Worm (Caenorhabditis elegans) whole organism, late embryonic: Measurements from ENCODE around the gene K01D12.5.

Experiments used
- F13H6.1 ChIP-seq: sonication (generic microtip); optimal IDR thresholded peaks from 2 replicates; lab custom pipeline; 2016; ENCODE audit warnings: missing genetic modification characterization, missing compliant biosample characterization
- K02D7.2 ChIP-seq: sonication (generic microtip); optimal IDR thresholded peaks from 2 replicates; lab custom pipeline; 2017; ENCODE audit warnings: mild to moderate bottlenecking, missing genetic modification characterization, missing compliant biosample characterization
- K09A11.1 ChIP-seq: sonication (generic microtip); optimal IDR thresholded peaks from 2 replicates; lab custom pipeline; 2017; ENCODE audit warnings: antibody characterized with exemption, mild to moderate bottlenecking, missing genetic modification characterization, missing compliant biosample characterization; ENCODE audit not compliant: insufficient read depth
- Y22D7AL.16 ChIP-seq: sonication (generic microtip); optimal IDR thresholded peaks from 2 replicates; lab custom pipeline; 2016; ENCODE audit warnings: missing genetic modification characterization, missing compliant biosample characterization
- ama-1 ChIP-seq: fragments of 150-350 bp; optimal IDR thresholded peaks from 2 replicates; lab custom pipeline; 2014
- ceh-14 ChIP-seq: sonication (generic microtip); optimal IDR thresholded peaks from 2 replicates; lab custom pipeline; 2016; ENCODE audit warnings: missing genotype, missing genetic modification characterization, missing compliant biosample characterization
- ceh-18 ChIP-seq: sonication (generic microtip); optimal IDR thresholded peaks from 2 replicates; lab custom pipeline; 2016; ENCODE audit warnings: missing genetic modification characterization, missing compliant biosample characterization
- ceh-24 ChIP-seq: sonication (generic microtip); optimal IDR thresholded peaks from 2 replicates; lab custom pipeline; 2016; ENCODE audit warnings: mild to moderate bottlenecking, missing genetic modification characterization, missing compliant biosample characterization
- ceh-31 ChIP-seq: sonication (generic microtip); optimal IDR thresholded peaks from 2 replicates; lab custom pipeline; 2016; ENCODE audit warnings: missing genetic modification characterization, missing compliant biosample characterization
- ceh-34 ChIP-seq: sonication (generic microtip); optimal IDR thresholded peaks from 2 replicates; lab custom pipeline; 2016; ENCODE audit warnings: mild to moderate bottlenecking, missing genetic modification characterization, missing compliant biosample characterization
- ceh-45 ChIP-seq: fragments of 200-800 bp; sonication (Bioruptor generic); IDR thresholded peaks from 2 replicates; pipeline ENCODE4 v1.3.6; 2022; ENCODE audit warnings: missing genetic modification reagents, missing genetic modification characterization, missing compliant biosample characterization
- ceh-48 ChIP-seq: sonication (generic microtip); optimal IDR thresholded peaks from 2 replicates; lab custom pipeline; 2016; ENCODE audit warnings: missing genetic modification characterization, inconsistent platforms, missing compliant biosample characterization
- ceh-6 ChIP-seq: fragments of 200-800 bp; sonication (Bioruptor generic); optimal IDR thresholded peaks from 2 replicates; lab custom pipeline; 2018; ENCODE audit warnings: mild to moderate bottlenecking, missing genetic modification characterization, missing compliant biosample characterization
- ceh-9 ChIP-seq: sonication (generic microtip); optimal IDR thresholded peaks from 2 replicates; lab custom pipeline; 2016; ENCODE audit warnings: mild to moderate bottlenecking, missing genetic modification characterization, inconsistent platforms, missing compliant biosample characterization
- che-1 ChIP-seq: sonication (generic microtip); optimal IDR thresholded peaks from 2 replicates; lab custom pipeline; 2016; ENCODE audit warnings: mild to moderate bottlenecking, missing genetic modification characterization, missing compliant biosample characterization
- elt-2 ChIP-seq: sonication (generic microtip); optimal IDR thresholded peaks from 2 replicates; lab custom pipeline; 2016; ENCODE audit warnings: missing genetic modification reagents, missing genetic modification characterization, missing compliant biosample characterization
- elt-4 ChIP-seq: sonication (generic microtip); optimal IDR thresholded peaks from 2 replicates; lab custom pipeline; 2016; ENCODE audit warnings: missing genetic modification characterization, missing compliant biosample characterization
- ets-4 ChIP-seq: sonication (generic microtip); optimal IDR thresholded peaks from 2 replicates; lab custom pipeline; 2016; ENCODE audit warnings: missing genetic modification characterization, missing compliant biosample characterization
- eyg-1 ChIP-seq: sonication (generic microtip); optimal IDR thresholded peaks from 2 replicates; lab custom pipeline; 2016; ENCODE audit warnings: missing genotype, missing genetic modification characterization, missing compliant biosample characterization
- fax-1 ChIP-seq: sonication (generic microtip); optimal IDR thresholded peaks from 2 replicates; lab custom pipeline; 2016; ENCODE audit warnings: missing genotype, missing genetic modification characterization, missing compliant biosample characterization
- fkh-10 ChIP-seq: fragments of 150-350 bp; optimal IDR thresholded peaks from 2 replicates; lab custom pipeline; 2014; ENCODE audit warnings: missing biosample characterization, missing genetic modification reagents, missing genetic modification characterization
- fkh-6 ChIP-seq: sonication (generic microtip); optimal IDR thresholded peaks from 2 replicates; lab custom pipeline; 2016; ENCODE audit warnings: missing genetic modification characterization, missing compliant biosample characterization
- hlh-13 ChIP-seq: fragments of 200-800 bp; sonication (Bioruptor generic); optimal IDR thresholded peaks from 2 replicates; lab custom pipeline; 2018; ENCODE audit warnings: mild to moderate bottlenecking, missing genetic modification characterization, missing compliant biosample characterization
- hlh-30 ChIP-seq: sonication (generic microtip); optimal IDR thresholded peaks from 2 replicates; lab custom pipeline; 2017; ENCODE audit warnings: antibody characterized with exemption, missing genetic modification characterization, missing compliant biosample characterization; ENCODE audit not compliant: insufficient read depth
- hlh-6 ChIP-seq: sonication (generic microtip); optimal IDR thresholded peaks from 2 replicates; lab custom pipeline; 2016; ENCODE audit warnings: missing genotype, missing genetic modification characterization, missing compliant biosample characterization
- hlh-8 ChIP-seq: sonication (generic microtip); optimal IDR thresholded peaks from 2 replicates; lab custom pipeline; 2016; ENCODE audit warnings: missing genotype, missing genetic modification characterization, missing compliant biosample characterization
- lin-11 ChIP-seq: fragments of 200-800 bp; sonication (Bioruptor generic); optimal IDR thresholded peaks from 2 replicates; lab custom pipeline; 2018; ENCODE audit warnings: mild to moderate bottlenecking, missing genetic modification characterization, missing compliant biosample characterization
- madf-2 ChIP-seq: sonication (generic microtip); optimal IDR thresholded peaks from 2 replicates; lab custom pipeline; 2017; ENCODE audit warnings: missing genetic modification characterization, missing compliant biosample characterization
- mec-3 ChIP-seq: sonication (generic microtip); optimal IDR thresholded peaks from 2 replicates; lab custom pipeline; 2016; ENCODE audit warnings: borderline replicate concordance, missing genetic modification characterization, missing compliant biosample characterization
- nhr-232 ChIP-seq: sonication (generic microtip); optimal IDR thresholded peaks from 2 replicates; lab custom pipeline; 2016; ENCODE audit warnings: missing genetic modification characterization, missing compliant biosample characterization
- npax-4 ChIP-seq: sonication (generic microtip); optimal IDR thresholded peaks from 2 replicates; lab custom pipeline; 2016; ENCODE audit warnings: missing genetic modification characterization, missing compliant biosample characterization
- pag-3 ChIP-seq: sonication (generic microtip); optimal IDR thresholded peaks from 2 replicates; lab custom pipeline; 2016; ENCODE audit warnings: missing compliant biosample characterization, missing genetic modification characterization, borderline replicate concordance
- pha-2 ChIP-seq: sonication (generic microtip); optimal IDR thresholded peaks from 2 replicates; lab custom pipeline; 2017; ENCODE audit warnings: mild to moderate bottlenecking, missing genetic modification characterization, missing compliant biosample characterization
- pha-4 ChIP-seq: fragments of 150-350 bp; optimal IDR thresholded peaks from 2 replicates; lab custom pipeline; 2018; ENCODE audit warnings: missing biosample characterization, missing genetic modification reagents, missing genetic modification characterization
- pros-1 ChIP-seq: fragments of 150-350 bp; optimal IDR thresholded peaks from 2 replicates; lab custom pipeline; 2014; ENCODE audit warnings: missing biosample characterization, missing genetic modification reagents, missing genetic modification characterization
- rnt-1 ChIP-seq: sonication (generic microtip); optimal IDR thresholded peaks from 2 replicates; lab custom pipeline; 2016; ENCODE audit warnings: missing genetic modification characterization, missing compliant biosample characterization
- sdc-2 ChIP-seq: sonication (generic microtip); optimal IDR thresholded peaks from 2 replicates; lab custom pipeline; 2016; ENCODE audit warnings: missing genotype, missing genetic modification characterization, missing compliant biosample characterization
- sox-4 ChIP-seq: sonication (generic microtip); optimal IDR thresholded peaks from 2 replicates; lab custom pipeline; 2017; ENCODE audit warnings: mild to moderate bottlenecking, missing genetic modification characterization, inconsistent platforms, missing compliant biosample characterization
- syd-9 ChIP-seq: sonication (generic microtip); optimal IDR thresholded peaks from 2 replicates; lab custom pipeline; 2016; ENCODE audit warnings: mild to moderate bottlenecking, missing genetic modification characterization, moderate library complexity, missing compliant biosample characterization
- tbx-2 ChIP-seq: sonication (generic microtip); optimal IDR thresholded peaks from 2 replicates; lab custom pipeline; 2016; ENCODE audit warnings: missing genetic modification characterization, missing compliant biosample characterization
- ttx-3 ChIP-seq: sonication (generic microtip); optimal IDR thresholded peaks from 2 replicates; lab custom pipeline; 2016; ENCODE audit warnings: missing genetic modification reagents, missing genetic modification characterization, missing compliant biosample characterization
- unc-3 ChIP-seq, 2 experiments: fragments of 200-800 bp in 1 of 2; sonication (Bioruptor generic) in 1 of 2; sonication (generic microtip) in 1 of 2; conservative IDR thresholded peaks in 1 of 2; optimal IDR thresholded peaks in 1 of 2; 2 replicates each; pipeline versions ENCODE4 v1.3.6 to Lab custom; 2016 to 2022; ENCODE audit warnings: missing compliant biosample characterization in 2 of 2, missing genetic modification characterization in 2 of 2, missing genetic modification reagents in 1 of 2
- unc-55 ChIP-seq: sonication (generic microtip); optimal IDR thresholded peaks from 2 replicates; lab custom pipeline; 2017; ENCODE audit warnings: missing biosample characterization, missing genetic modification reagents, missing genetic modification characterization
- zip-5 ChIP-seq: sonication (generic microtip); optimal IDR thresholded peaks from 2 replicates; lab custom pipeline; 2016; ENCODE audit warnings: missing genetic modification characterization, missing compliant biosample characterization

The K01D12.5 gene

ce11 chrV:12427826-12428225, 30.2 kb downstream of the K01D12.5 start:
- TF ChIP-seq ceh-18 (tag; lab: Kevin White, UChicago) (no peak), hlh-8 (tag; lab: Kevin White, UChicago) (no peak), ceh-14 (tag; lab: Kevin White, UChicago) (no peak), hlh-13 (GFP tag; lab: Kevin White, UChicago) (no peak), zip-5 (tag; lab: Kevin White, UChicago) (no peak), fkh-10 (GFP tag; lab: Kevin White, UChicago) (no peak)

- TF ChIP-seq ets-4 (tag; lab: Kevin White, UChicago) (no peak), pha-2 (tag; lab: Kevin White, UChicago) (no peak), hlh-8 (tag; lab: Kevin White, UChicago) (no peak), unc-3 (GFP tag; conservative IDR thresholded peaks at IDR 0.05; lab: Robert Waterston, UW) (no peak), unc-3 (tag; optimal IDR thresholded peaks at IDR 0.05; lab: Kevin White, UChicago) (no peak), K09A11.1 (no peak), ama-1 (lab: Kevin White, UChicago) (no peak), madf-2 (tag; lab: Kevin White, UChicago) (no peak), mec-3 (tag; lab: Kevin White, UChicago) (no peak), rnt-1 (tag; lab: Kevin White, UChicago) (no peak), tbx-2 (no peak), F13H6.1 (tag; lab: Kevin White, UChicago) (no peak), ttx-3 (no peak), fax-1 (tag; lab: Kevin White, UChicago) (no peak), unc-55 (no peak), sdc-2 (no peak), fkh-10 (GFP tag; lab: Kevin White, UChicago) (no peak), pros-1 (tag; lab: Kevin White, UChicago) (no peak)
Observed at ce11 chrV:12429039-12429438, 31.4 kb downstream of the K01D12.5 start, which contains the start of gene C54D10.5. Gene C54D10.5 (plus strand): TSS chrV:12429339.

ce11 chrV:12432111-12432510, 34.5 kb downstream of the K01D12.5 start, which contains the start of gene C54D10.13:
Gene C54D10.13 (minus strand): TSS chrV:12432289.
- TF ChIP-seq lin-11 (tag; lab: Kevin White, UChicago) (no peak), che-1 (no peak), rnt-1 (tag; lab: Kevin White, UChicago) (no peak), pha-2 (tag; lab: Kevin White, UChicago) (no peak), elt-2 (tag; lab: Kevin White, UChicago) (no peak), K09A11.1 (no peak), nhr-232 (tag; lab: Kevin White, UChicago) (no peak), sox-4 (tag; lab: Kevin White, UChicago) (no peak), ceh-14 (tag; lab: Kevin White, UChicago) (no peak), hlh-6 (tag; lab: Kevin White, UChicago) (no peak), ceh-34 (tag; lab: Kevin White, UChicago) (no peak), ceh-31 (tag; lab: Kevin White, UChicago) (no peak)

- TF ChIP-seq ceh-6: no peak
- no peak for TF ChIP-seq Y22D7AL.16 (tag; lab: Kevin White, UChicago)
- no peak for TF ChIP-seq ama-1 (lab: Kevin White, UChicago)
- TF ChIP-seq fax-1 (tag; lab: Kevin White, UChicago): no peak
- TF ChIP-seq ceh-24 (tag; lab: Kevin White, UChicago): no peak
- TF ChIP-seq ttx-3: no peak
- no peak for TF ChIP-seq unc-55
- TF ChIP-seq zip-5 (tag; lab: Kevin White, UChicago): no peak
- no peak for TF ChIP-seq elt-2 (tag; lab: Kevin White, UChicago)
Observed at ce11 chrV:12433105-12433504, 35.5 kb downstream of the K01D12.5 start.

ce11 chrV:12433717-12434116, 36.1 kb downstream of the K01D12.5 start, which contains the start of gene srh-25:
Gene srh-25 (minus strand): TSS chrV:12433817.
- TF ChIP-seq ceh-9 (no peak), ets-4 (tag; lab: Kevin White, UChicago) (no peak), F13H6.1 (tag; lab: Kevin White, UChicago) (no peak), ceh-45 (no peak), hlh-30 (tag; lab: Kevin White, UChicago) (no peak), syd-9 (tag; lab: Kevin White, UChicago) (no peak), rnt-1 (tag; lab: Kevin White, UChicago) (no peak), tbx-2 (no peak), K02D7.2 (tag; lab: Kevin White, UChicago) (no peak), ceh-48 (tag; lab: Kevin White, UChicago) (no peak), fkh-6 (no peak), eyg-1 (tag; lab: Kevin White, UChicago) (no peak), che-1 (no peak), elt-4 (tag; lab: Kevin White, UChicago) (no peak), pha-4 (tag; lab: Kevin White, UChicago) (no peak), hlh-8 (tag; lab: Kevin White, UChicago) (no peak), npax-4 (tag; lab: Kevin White, UChicago) (no peak), pag-3 (no peak), zip-5 (tag; lab: Kevin White, UChicago) (no peak)
